Worm (Caenorhabditis elegans): ENCODE results near the gene nas-3.

nas-3 gene

ce11 chrV:9503152-9503817, 25.3 kb downstream of the nas-3 start:
- TF ChIP-seq B0336.3 (GFP tag; IDR thresholded peaks at IDR 0.05), result no peak; the same call in none of the 2 replicates
- TF ChIP-seq hsf-1 (GFP tag; IDR thresholded peaks at IDR 0.05), result peak; percentile 61; the same call in 1 of the 2 replicates
- no peak for TF ChIP-seq F37B4.10 (GFP tag; IDR thresholded peaks at IDR 0.05)
- TF ChIP-seq F57C9.4 (tag; optimal IDR thresholded peaks at IDR 0.05), result no peak
- TF ChIP-seq atf-7 (tag; optimal IDR thresholded peaks at IDR 0.05), result peak; percentile 64
- no peak for TF ChIP-seq bed-2 (GFP tag; IDR thresholded peaks at IDR 0.05)
- TF ChIP-seq ztf-28 (GFP tag; IDR thresholded peaks at IDR 0.05), result no peak
- peak; percentile 27 for TF ChIP-seq athp-1 (tag; optimal IDR thresholded peaks at IDR 0.05)
- TF ChIP-seq ztf-26 (tag; optimal IDR thresholded peaks at IDR 0.05), result peak; percentile 70
- no peak for TF ChIP-seq egrh-3 (GFP tag; IDR thresholded peaks at IDR 0.05)
- peak; percentile 55 for TF ChIP-seq ceh-79 (tag; optimal IDR thresholded peaks at IDR 0.05)
- TF ChIP-seq madf-3 (GFP tag; IDR thresholded peaks at IDR 0.05), result no peak
- 0 out of 2 replicates have a peak, but pooled peaks have one; percentile 36 for TF ChIP-seq ceh-58 (GFP tag; IDR thresholded peaks at IDR 0.05)
- no peak for TF ChIP-seq unc-130 (GFP tag; optimal IDR thresholded peaks at IDR 0.05)
- TF ChIP-seq zfh-2 (GFP tag; conservative IDR thresholded peaks at IDR 0.05), result no peak
- TF ChIP-seq ztf-22 (GFP tag; optimal IDR thresholded peaks at IDR 0.05), result no peak
- TF ChIP-seq lsy-27 (tag; optimal IDR thresholded peaks at IDR 0.05; ENCODE audit: borderline replicate concordance, insufficient read depth), result peak; percentile 12
- TF ChIP-seq cebp-2 (GFP tag; IDR thresholded peaks at IDR 0.05), result peak; percentile 83; the same call in 1 of the 2 replicates
- peak; percentile 64; the same call in 1 of the 2 replicates for TF ChIP-seq bed-1 (GFP tag; IDR thresholded peaks at IDR 0.05)
- TF ChIP-seq fkh-3 (tag; optimal IDR thresholded peaks at IDR 0.05), result peak; percentile 66
- peak; percentile 83; the same call in 1 of the 2 replicates for TF ChIP-seq egl-18 (GFP tag; IDR thresholded peaks at IDR 0.05)
- TF ChIP-seq tlf-1 (GFP tag; optimal IDR thresholded peaks at IDR 0.05), result no peak
- peak; percentile 78 for TF ChIP-seq rcor-1 (GFP tag; IDR thresholded peaks at IDR 0.05)
- peak; percentile 92; the same call in 1 of the 2 replicates for TF ChIP-seq nhr-120 (GFP tag; IDR thresholded peaks at IDR 0.05)
- TF ChIP-seq snpc-1.1 (tag; optimal IDR thresholded peaks at IDR 0.05; ENCODE audit: insufficient read depth), result peak; percentile 88
- peak; percentile 45 for TF ChIP-seq K12H6.12 (tag; optimal IDR thresholded peaks at IDR 0.05)
- TF ChIP-seq egl-44 (GFP tag; IDR thresholded peaks at IDR 0.05), result peak; percentile 90
- no peak for TF ChIP-seq lag-1 (GFP tag; IDR thresholded peaks at IDR 0.05)
- TF ChIP-seq ets-4 (GFP tag; optimal IDR thresholded peaks at IDR 0.05), result peak; percentile 35
- TF ChIP-seq F33H1.4 (GFP tag; IDR thresholded peaks at IDR 0.05), result 0 out of 2 replicates have a peak, but pooled peaks have one; percentile 11
- peak; percentile 46 for TF ChIP-seq T26A5.8 (tag; optimal IDR thresholded peaks at IDR 0.05)
- TF ChIP-seq B0261.1 (tag; optimal IDR thresholded peaks at IDR 0.05), result peak; percentile 95
- TF ChIP-seq Y53F4B.3 (GFP tag; IDR thresholded peaks at IDR 0.05), result no peak
- peak; percentile 58 for TF ChIP-seq nhr-90 (tag; optimal IDR thresholded peaks at IDR 0.05)
- no peak for TF ChIP-seq F57A8.1 (GFP tag; optimal IDR thresholded peaks at IDR 0.05)
- no peak for TF ChIP-seq Y53G8AR.9 (GFP tag; conservative IDR thresholded peaks at IDR 0.05)
- TF ChIP-seq lir-1 (GFP tag; conservative IDR thresholded peaks at IDR 0.05), result peak; percentile 70
- no peak for TF ChIP-seq akir-1 (GFP tag; optimal IDR thresholded peaks at IDR 0.05)
- TF ChIP-seq ccch-3 (GFP tag; optimal IDR thresholded peaks at IDR 0.05), result no peak
- peak; percentile 87 for TF ChIP-seq lin-26 (GFP tag; IDR thresholded peaks at IDR 0.05)
- peak; percentile 16 for TF ChIP-seq lsl-1 (GFP tag; optimal IDR thresholded peaks at IDR 0.05)
- TF ChIP-seq repo-1 (tag; optimal IDR thresholded peaks at IDR 0.05), result peak; percentile 74
- TF ChIP-seq lin-40 (tag; optimal IDR thresholded peaks at IDR 0.05), result no peak
- no peak for TF ChIP-seq sea-2 (GFP tag; IDR thresholded peaks at IDR 0.05)
- peak; percentile 49 for TF ChIP-seq T07F8.4 (tag; optimal IDR thresholded peaks at IDR 0.05)
- TF ChIP-seq C17E4.6 (GFP tag; IDR thresholded peaks at IDR 0.05), result no peak
- peak; percentile 41 for TF ChIP-seq madf-10 (tag; optimal IDR thresholded peaks at IDR 0.05)
- no peak for TF ChIP-seq madf-8 (GFP tag; conservative IDR thresholded peaks at IDR 0.05)

Measured in whole organism, young adult.